Worm (Caenorhabditis elegans) whole organism, L2 larva: ENCODE data around the gene his-41.

Experiments
- alr-1 ChIP-seq: fragments of 150-350 bp; optimal IDR thresholded peaks from 2 replicates; lab custom pipeline; 2014; ENCODE audit warnings: missing biosample characterization, missing genetic modification characterization
- ceh-16 ChIP-seq: fragments of 150-350 bp; optimal IDR thresholded peaks from 2 replicates; lab custom pipeline; 2014; ENCODE audit warnings: missing biosample characterization, missing genetic modification characterization
- dmd-4 ChIP-seq: sonication (generic microtip); optimal IDR thresholded peaks from 2 replicates; lab custom pipeline; 2017; ENCODE audit warnings: missing biosample characterization, missing genetic modification characterization
- elt-3 ChIP-seq: sonication (generic microtip); optimal IDR thresholded peaks from 2 replicates; lab custom pipeline; 2017; ENCODE audit warnings: missing biosample characterization, missing genetic modification characterization
- mdl-1 ChIP-seq, 2 experiments: fragments of 150-350 bp in 1 of 2; sonication (generic microtip) in 1 of 2; optimal IDR thresholded peaks; 2 replicates each; lab custom pipeline; 2017; ENCODE audit warnings: missing biosample characterization in 2 of 2, missing genetic modification characterization in 2 of 2
- nhr-11 ChIP-seq: fragments of 150-350 bp; optimal IDR thresholded peaks from 2 replicates; lab custom pipeline; 2014; ENCODE audit warnings: missing biosample characterization, missing genetic modification characterization
- nhr-12 ChIP-seq: fragments of 150-350 bp; optimal IDR thresholded peaks from 2 replicates; lab custom pipeline; 2014; ENCODE audit warnings: missing biosample characterization, missing genetic modification characterization
- nhr-237 ChIP-seq: fragments of 150-350 bp; optimal IDR thresholded peaks from 2 replicates; lab custom pipeline; 2014; ENCODE audit warnings: missing biosample characterization, missing genetic modification characterization
- nhr-25 ChIP-seq: fragments of 150-350 bp; sonication (generic microtip); optimal IDR thresholded peaks from 3 replicates; lab custom pipeline; 2014; ENCODE audit warnings: missing biosample characterization, missing genetic modification characterization
- nhr-77 ChIP-seq: fragments of 150-350 bp; optimal IDR thresholded peaks from 2 replicates; lab custom pipeline; 2014; ENCODE audit warnings: missing biosample characterization, missing genetic modification characterization
- peb-1 ChIP-seq: fragments of 150-350 bp; optimal IDR thresholded peaks from 2 replicates; lab custom pipeline; 2014; ENCODE audit warnings: missing biosample characterization, missing genetic modification characterization
- snpc-4 ChIP-seq: fragments of 150-350 bp; optimal IDR thresholded peaks from 2 replicates; lab custom pipeline; 2014; ENCODE audit warnings: missing biosample characterization, missing genetic modification characterization
- ztf-11 ChIP-seq: sonication (generic microtip); optimal IDR thresholded peaks from 2 replicates; lab custom pipeline; 2017; ENCODE audit warnings: missing biosample characterization, missing genetic modification characterization

DNA sequence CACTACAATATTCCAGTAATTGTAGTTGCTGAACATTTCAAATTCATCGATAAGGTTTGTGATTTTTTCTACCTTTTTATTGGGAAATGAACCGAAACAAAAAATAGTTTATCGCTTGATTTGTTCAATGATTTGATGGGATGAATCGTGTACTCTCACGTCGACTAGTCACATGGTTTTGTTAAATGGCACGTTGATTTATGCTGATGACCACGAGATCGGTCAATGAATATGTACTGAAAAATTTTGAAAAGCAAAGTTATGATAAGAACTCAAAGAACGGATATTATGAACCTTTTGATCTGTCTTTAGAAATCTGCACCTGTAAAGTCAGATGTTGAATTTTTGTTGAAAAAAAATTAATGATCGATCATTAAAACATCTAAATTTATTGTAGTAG is 29.1 kb upstream of the his-41 start:
- TF ChIP-seq nhr-237 (tag; lab: Kevin White, UChicago) (no peak), nhr-11 (no peak), peb-1 (tag; lab: Kevin White, UChicago) (no peak), nhr-77 (no peak), snpc-4 (tag; lab: Kevin White, UChicago) (no peak), dmd-4 (tag; lab: Kevin White, UChicago) (no peak), ceh-16 (no peak), mdl-1 (tag; optimal IDR thresholded peaks at IDR 0.05; lab: Kevin White, UChicago) (peak in 1 of 2 experiments; percentile 40), ztf-11 (tag; lab: Kevin White, UChicago) (no peak), elt-3 (tag; lab: Kevin White, UChicago) (no peak), nhr-12 (no peak), alr-1 (tag; lab: Kevin White, UChicago) (no peak), nhr-25 (tag; lab: Kevin White, UChicago) (peak; percentile 71)
